Worm (Caenorhabditis elegans): ENCODE results near the gene gyg-1.

The gyg-1 gene

DNA sequence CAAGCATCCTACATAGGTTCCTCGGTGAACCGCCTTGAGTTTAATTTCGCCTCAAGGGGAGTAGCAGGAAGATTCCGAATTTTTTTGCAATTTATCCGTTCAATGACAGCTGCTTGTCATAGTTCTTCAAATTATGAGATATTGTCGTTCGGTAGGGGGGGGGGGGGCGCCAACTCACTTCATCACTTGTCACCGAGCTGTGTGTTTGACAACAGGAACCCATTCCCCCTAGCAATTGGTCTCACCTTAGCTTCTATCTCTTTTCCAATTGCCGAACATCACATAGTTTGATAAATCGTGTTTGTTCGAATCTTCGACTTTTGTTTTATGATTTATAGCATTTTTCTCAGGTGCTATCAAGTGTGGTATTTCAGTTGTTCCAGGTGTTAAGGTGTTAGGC, 42.8 kb upstream of the gyg-1 start:
- no peak for TF ChIP-seq lim-6 (tag; optimal IDR thresholded peaks at IDR 0.05)
- TF ChIP-seq ceh-22 (tag; optimal IDR thresholded peaks at IDR 0.05) = no peak
- no peak for TF ChIP-seq ets-4 (tag; optimal IDR thresholded peaks at IDR 0.05)
- TF ChIP-seq pha-2 (tag; optimal IDR thresholded peaks at IDR 0.05) = no peak
- no peak for TF ChIP-seq unc-86 (tag; optimal IDR thresholded peaks at IDR 0.05)
- no peak for TF ChIP-seq sdc-2 (tag; optimal IDR thresholded peaks at IDR 0.05)
- TF ChIP-seq syd-9 (tag; optimal IDR thresholded peaks at IDR 0.05) = no peak
- no peak for TF ChIP-seq ceh-45 (GFP tag; IDR thresholded peaks at IDR 0.05)
- no peak for TF ChIP-seq pax-1 (tag; optimal IDR thresholded peaks at IDR 0.05)
- no peak for TF ChIP-seq odd-2 (tag; optimal IDR thresholded peaks at IDR 0.05)
- TF ChIP-seq sox-4 (tag; optimal IDR thresholded peaks at IDR 0.05) = no peak
- no peak for TF ChIP-seq pqm-1 (tag; optimal IDR thresholded peaks at IDR 0.05)
- no peak for TF ChIP-seq Y22D7AL.16 (tag; optimal IDR thresholded peaks at IDR 0.05)
- no peak for TF ChIP-seq rnt-1 (tag; optimal IDR thresholded peaks at IDR 0.05)
- no peak for TF ChIP-seq ref-2 (tag; optimal IDR thresholded peaks at IDR 0.05)
- no peak for TF ChIP-seq T23F11.4 (GFP tag; optimal IDR thresholded peaks at IDR 0.05)
- TF ChIP-seq che-1 (tag; optimal IDR thresholded peaks at IDR 0.05) = no peak
- no peak for TF ChIP-seq tbx-2 (tag; optimal IDR thresholded peaks at IDR 0.05)
- no peak for TF ChIP-seq nfya-1 (tag; optimal IDR thresholded peaks at IDR 0.05)

DNA sequence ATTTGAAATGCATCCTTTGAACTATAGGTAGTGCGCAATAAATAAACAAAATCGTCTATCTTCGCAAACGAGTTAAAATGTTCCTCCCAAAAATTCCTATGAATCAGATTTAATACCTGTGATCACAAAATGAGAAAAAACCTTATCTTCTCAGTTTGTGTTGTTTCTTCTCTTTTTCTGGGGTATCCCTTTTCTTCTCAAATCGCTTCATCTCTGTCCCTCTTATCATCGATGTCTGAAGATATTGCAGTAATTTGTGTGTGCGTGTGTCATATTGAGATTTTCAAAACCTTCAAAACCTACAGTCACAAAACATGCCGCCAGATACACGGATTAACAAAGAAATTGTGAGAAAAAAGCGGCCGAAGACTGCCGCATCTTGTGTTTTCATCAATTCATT, 41.7 kb upstream of the gyg-1 start, which contains the start of gene glt-1:
glt-1 (plus strand) TSS at position 251 of the 400 bp plus-strand sequence.
- TF ChIP-seq fkh-6 (tag; optimal IDR thresholded peaks at IDR 0.05) (no peak), npax-4 (tag; optimal IDR thresholded peaks at IDR 0.05) (no peak), sox-2 (GFP tag; IDR thresholded peaks at IDR 0.05) (no peak), hlh-8 (tag; optimal IDR thresholded peaks at IDR 0.05) (no peak), ref-2 (tag; optimal IDR thresholded peaks at IDR 0.05) (no peak), pha-4 (tag; optimal IDR thresholded peaks at IDR 0.05) (no peak), hlh-13 (GFP tag; optimal IDR thresholded peaks at IDR 0.05) (no peak), pros-1 (tag; optimal IDR thresholded peaks at IDR 0.05) (no peak), pat-9 (tag; optimal IDR thresholded peaks at IDR 0.05) (no peak), unc-86 (tag; optimal IDR thresholded peaks at IDR 0.05) (no peak), unc-55 (GFP tag; optimal IDR thresholded peaks at IDR 0.05) (no peak), nfya-1 (tag; optimal IDR thresholded peaks at IDR 0.05) (no peak), ztf-16 (tag; optimal IDR thresholded peaks at IDR 0.05) (no peak), odd-2 (tag; optimal IDR thresholded peaks at IDR 0.05) (no peak), ceh-31 (tag; optimal IDR thresholded peaks at IDR 0.05) (no peak), ceh-9 (tag; optimal IDR thresholded peaks at IDR 0.05) (no peak), mec-3 (tag; optimal IDR thresholded peaks at IDR 0.05; ENCODE audit: borderline replicate concordance) (no peak), nhr-11 (tag; optimal IDR thresholded peaks at IDR 0.05) (no peak), syd-9 (tag; optimal IDR thresholded peaks at IDR 0.05) (no peak), che-1 (tag; optimal IDR thresholded peaks at IDR 0.05) (no peak)

DNA sequence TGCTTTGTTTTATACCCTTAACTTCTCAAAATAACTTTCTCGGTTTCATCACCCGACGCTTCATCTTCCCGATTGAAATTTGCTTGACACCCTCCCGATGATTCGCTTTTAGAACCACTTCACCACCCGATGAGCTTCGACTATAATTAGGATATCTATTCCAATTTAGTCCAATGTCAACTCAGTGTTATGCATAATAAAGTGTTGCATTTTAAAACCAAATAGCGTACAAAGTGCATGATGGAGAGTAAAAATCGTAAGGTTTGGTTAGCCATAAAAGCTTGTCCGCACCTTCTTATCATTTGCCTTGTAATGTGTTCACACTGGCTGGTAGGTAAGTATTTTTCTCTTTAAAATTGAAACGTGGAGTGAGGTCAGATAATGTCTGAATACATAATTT, 38.5 kb upstream of the gyg-1 start, which contains the start of gene C12D12.1:
C12D12.1 (plus strand) TSS at position 301 of the 400 bp plus-strand sequence.
- TF ChIP-seq ceh-2 (tag; optimal IDR thresholded peaks at IDR 0.05) = no peak
- TF ChIP-seq nhr-232 (tag; optimal IDR thresholded peaks at IDR 0.05) = no peak
- no peak for TF ChIP-seq ceh-6 (GFP tag; optimal IDR thresholded peaks at IDR 0.05)
- no peak for TF ChIP-seq elt-4 (tag; optimal IDR thresholded peaks at IDR 0.05)
- no peak for TF ChIP-seq ahr-1 (tag; optimal IDR thresholded peaks at IDR 0.05)
- no peak for TF ChIP-seq ceh-9 (tag; optimal IDR thresholded peaks at IDR 0.05)
- TF ChIP-seq fkh-6 (tag; optimal IDR thresholded peaks at IDR 0.05) = no peak
- TF ChIP-seq hlh-8 (tag; optimal IDR thresholded peaks at IDR 0.05) = no peak
- no peak for TF ChIP-seq K09A11.1 (tag; optimal IDR thresholded peaks at IDR 0.05; ENCODE audit: insufficient read depth)
- TF ChIP-seq ets-4 (tag; optimal IDR thresholded peaks at IDR 0.05) = no peak
- TF ChIP-seq ref-2 (tag; optimal IDR thresholded peaks at IDR 0.05) = no peak
